Fruit fly (Drosophila melanogaster): ENCODE measurements around the gene CG13898.

CG13898 gene

DNA sequence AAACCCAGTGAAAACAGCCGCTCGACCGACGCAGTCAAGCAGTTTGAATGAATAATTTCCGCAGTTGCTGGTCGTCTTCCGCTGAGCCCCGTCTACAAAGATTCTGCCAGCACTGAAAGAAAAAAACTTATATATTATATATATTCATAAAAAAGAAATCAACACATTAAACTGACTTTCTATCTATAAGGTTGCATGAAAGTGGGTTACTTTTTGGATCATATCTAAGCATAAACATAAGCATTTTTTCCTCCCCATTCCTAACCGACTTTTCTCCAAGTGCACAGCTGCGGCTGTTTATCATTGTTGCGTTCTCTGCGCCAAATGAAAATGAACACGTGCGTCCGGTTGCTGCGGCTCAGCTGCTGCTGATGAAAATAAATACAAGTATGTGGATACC is 16.5 kb upstream of the CG13898 start:
- TF ChIP-seq CG17801 (GFP tag; optimal IDR thresholded peaks at IDR 0.05; ENCODE audit: partially characterized antibody): peak; percentile 64

DNA sequence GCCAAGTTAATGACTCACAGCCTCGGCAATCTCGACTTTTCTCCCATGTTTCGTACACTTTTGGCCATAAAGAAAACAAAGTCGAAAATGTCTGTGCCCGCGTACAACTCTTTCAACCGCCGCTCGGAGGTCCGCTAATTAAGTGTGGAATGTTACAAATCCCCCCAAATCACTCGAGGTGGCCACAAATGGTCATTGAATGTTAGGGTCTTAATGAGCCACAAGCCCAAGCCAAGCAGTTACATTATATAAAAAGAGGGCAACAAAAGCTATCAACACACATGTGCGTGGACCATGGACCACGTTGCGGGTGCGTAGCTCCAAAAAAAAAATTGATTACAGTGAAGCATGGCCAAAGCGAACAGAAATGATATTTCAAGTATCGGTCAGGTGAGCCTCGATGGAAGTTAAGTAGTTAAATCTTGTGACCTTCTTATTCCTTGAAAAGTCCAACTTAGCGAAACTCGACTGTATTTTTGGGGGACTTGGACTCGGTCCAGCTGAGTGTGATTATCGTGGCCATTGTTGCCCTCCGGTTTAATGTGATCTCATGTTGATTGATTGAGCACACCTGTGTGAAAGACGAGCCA is 15.5 kb upstream of the CG13898 start:
- no peak for TF ChIP-seq CG17801 (GFP tag; optimal IDR thresholded peaks at IDR 0.05; ENCODE audit: partially characterized antibody)

DNA sequence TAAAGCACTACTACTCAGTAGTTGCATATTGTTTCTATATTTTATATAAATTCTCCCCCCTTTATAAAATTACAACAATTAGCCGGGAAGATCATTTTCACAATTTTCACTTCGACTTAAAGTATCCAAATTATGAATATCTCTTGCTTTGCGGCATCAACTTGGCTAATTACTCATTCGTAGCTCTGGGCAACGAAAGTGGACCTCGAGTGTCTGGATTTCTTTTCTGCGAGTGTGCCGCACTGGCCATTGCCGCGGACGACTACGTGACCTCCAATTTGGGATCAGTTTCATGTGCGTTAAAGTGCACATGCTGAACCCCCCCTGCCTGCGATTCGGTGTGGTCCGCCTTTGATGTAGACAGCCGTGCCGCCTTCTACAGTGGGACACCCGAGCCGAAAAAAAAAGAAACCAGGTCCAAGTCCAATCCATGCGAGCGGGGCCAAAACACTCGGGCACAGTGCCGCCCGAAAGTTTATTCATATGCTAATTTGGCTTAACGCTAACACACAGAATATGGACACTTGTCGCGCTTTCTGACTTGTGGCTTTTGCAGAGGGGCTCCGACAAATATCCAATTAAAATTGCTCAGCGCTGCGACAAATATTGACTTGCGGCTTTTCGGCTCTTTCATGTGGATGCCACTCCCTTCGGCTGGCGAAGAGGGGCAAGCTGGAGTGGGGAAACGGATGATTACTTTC is 14.7 kb upstream of the CG13898 start:
- no peak for TF ChIP-seq CG17801 (GFP tag; optimal IDR thresholded peaks at IDR 0.05; ENCODE audit: partially characterized antibody)

DNA sequence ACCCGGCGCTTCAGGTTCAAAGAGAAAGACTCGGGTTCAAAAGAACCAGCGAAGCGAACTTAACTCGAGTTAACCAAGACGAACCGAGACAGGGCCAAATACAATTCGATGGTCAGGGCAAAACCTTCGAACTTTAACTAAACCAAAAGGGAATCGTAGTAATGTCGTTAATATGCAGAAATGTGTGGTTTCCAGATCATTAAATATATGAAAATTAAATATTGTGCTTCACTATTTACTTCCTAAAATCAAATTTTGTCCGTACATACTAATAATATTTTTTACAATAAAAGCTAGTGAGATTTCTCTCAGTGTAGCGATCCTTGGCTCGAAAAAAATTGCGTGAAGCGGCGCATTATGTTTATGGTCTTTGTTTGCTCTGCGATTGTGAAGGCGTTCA is 13.9 kb upstream of the CG13898 start:
- no peak for TF ChIP-seq CG17801 (GFP tag; optimal IDR thresholded peaks at IDR 0.05; ENCODE audit: partially characterized antibody)

DNA sequence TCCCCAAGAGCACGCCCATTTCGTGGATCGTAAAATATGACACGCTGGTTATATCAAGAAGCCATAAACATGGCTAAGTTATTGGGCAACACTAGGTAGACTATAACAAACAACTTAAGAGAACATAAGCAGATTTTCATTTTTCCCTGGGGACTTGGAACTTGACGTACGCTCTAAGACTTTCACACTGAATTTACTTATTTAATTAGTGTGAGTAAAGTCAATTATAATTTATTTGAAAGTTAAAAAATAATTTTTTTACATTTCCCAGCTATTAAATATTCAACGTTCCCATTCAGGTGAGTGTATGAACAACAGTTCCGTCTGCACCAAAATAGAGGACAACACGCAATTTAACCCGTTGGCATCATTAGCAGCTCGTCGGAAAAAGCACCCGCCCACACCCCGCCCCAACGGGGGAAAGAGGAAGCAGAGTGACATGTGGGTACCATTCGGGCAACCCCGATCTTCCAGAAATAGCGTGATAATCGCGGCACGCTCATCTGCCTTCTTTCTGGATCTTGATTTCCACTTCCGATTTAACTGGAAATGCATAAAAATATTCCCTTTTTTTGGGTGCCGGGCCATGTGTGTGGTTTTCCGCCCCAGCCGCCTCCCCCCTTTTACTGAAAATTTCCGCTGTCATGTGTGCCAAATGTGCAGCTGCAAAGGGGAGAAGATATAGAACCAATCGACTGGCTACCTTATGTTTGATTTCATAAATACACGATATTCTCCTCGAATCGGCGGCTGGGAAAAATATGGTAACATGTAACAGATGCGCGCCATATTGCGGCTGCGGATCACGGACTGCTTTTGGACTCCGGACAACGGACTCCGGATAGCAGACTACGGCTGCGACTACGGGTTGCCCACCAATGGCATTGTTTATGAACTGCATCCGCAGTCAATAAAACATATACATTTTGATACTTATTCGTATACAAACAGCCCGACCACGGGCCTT is 11.7 kb upstream of the CG13898 start:
- TF ChIP-seq CG17801 (GFP tag; optimal IDR thresholded peaks at IDR 0.05; ENCODE audit: partially characterized antibody): no peak

DNA sequence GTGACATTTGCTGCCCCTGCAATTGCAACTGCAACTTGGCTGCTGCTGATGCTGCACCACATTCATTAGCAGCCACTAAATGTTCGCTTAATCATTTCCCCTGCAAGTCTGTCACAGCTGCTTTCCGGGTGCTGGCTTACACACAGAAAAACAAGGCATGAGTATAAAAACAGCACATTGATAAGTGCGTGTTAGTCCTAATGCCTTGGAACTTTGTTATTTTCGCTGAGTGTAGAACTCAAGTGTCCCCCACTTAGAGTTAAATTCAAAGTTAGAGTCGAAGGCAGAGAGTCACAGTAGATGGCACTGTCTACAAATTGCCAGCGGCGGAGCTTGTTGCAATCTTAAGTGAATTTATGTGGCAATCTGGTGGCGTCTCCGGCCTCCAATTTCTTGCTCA is 10.1 kb upstream of the CG13898 start:
- TF ChIP-seq CG17801 (GFP tag; optimal IDR thresholded peaks at IDR 0.05; ENCODE audit: partially characterized antibody): no peak

DNA sequence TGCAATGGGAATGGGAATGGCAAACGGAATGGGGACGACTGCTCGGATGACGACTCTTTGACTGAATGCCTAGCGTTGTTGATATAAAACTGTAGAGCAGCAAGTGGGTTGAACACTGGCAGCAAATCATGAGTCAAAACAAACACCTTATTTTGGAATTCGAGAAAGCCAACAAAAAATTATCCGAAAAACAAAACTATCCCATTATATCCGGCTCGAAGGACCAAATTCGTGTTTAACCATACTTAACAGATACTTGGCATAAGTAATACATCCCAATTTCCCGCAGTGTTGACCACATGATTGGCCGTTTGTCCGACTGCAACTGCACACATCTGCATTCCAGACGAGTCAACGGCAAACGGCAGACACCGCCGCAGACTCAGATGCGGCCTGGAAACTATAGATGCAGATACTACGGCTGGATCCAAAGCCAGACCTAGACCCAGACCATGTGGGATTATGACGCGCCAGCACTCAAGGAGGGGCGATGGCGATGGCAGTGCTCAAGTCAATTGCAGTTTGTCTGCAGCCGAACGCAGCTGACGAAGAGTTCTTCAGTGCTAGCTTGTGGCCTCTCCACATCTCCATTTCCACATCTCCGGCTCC is 9.5 kb upstream of the CG13898 start:
- no peak for TF ChIP-seq CG17801 (GFP tag; optimal IDR thresholded peaks at IDR 0.05; ENCODE audit: partially characterized antibody)

DNA sequence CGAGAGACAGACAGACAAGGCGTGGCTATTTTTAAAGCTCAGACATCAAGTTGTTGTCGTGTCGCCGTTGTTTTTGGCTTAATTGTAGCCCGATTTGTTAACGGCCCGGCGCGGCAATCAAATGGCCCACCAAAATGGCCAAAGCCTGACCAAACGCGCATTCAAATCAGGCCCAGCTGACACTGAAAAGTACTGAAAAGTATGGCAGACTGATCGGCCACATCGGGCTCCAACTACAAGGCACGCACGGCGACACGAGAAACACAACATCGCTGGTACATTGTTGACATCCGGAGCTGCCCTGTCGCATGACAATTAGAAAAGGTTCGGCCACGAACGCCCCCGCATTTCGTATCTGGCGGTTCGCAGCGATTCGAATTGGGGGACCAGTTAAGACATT is 8.0 kb upstream of the CG13898 start:
- no peak for TF ChIP-seq CG17801 (GFP tag; optimal IDR thresholded peaks at IDR 0.05; ENCODE audit: partially characterized antibody)

DNA sequence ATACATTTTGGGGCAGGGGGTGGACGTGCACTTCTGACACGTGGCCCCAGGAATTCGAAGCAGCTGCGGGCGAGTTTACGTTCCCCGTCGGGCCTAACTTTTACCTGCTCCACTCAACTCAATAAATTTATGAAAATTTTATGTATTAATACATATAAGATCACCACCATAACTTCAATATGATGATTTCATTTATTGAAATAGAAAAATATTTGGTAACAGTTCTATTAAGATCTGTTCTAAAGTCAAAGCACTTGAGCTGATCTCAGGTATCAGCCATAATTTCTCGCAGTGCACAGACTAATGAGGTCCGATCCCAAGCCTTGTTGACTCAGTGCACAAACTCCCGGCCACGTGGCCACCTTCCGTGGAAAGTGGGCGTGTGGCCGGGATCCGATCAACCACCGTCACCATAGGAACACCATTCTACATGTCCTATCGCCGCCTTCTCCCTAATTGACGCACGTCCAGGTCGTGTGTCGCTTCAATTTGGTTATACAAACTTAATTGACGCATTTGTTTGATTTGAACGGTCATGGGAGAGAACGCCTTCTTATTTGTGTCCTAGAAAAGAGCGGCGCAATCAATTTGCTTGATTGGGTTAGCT is 6.3 kb upstream of the CG13898 start:
- no peak for TF ChIP-seq CG17801 (GFP tag; optimal IDR thresholded peaks at IDR 0.05; ENCODE audit: partially characterized antibody)

DNA sequence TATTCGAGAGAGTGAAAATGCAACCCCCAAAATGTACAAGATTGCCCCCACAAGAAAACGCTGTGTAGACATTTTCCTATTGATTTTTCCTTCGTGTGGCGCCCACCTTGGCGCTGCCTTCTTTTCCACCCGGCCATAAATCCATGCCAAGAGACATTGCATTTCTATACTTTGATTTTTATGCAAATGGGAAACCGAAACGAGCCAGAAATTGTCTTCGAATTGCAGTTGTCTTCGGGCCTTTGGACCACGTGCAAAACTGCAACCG is 5.6 kb upstream of the CG13898 start:
- TF ChIP-seq CG17801 (GFP tag; optimal IDR thresholded peaks at IDR 0.05; ENCODE audit: partially characterized antibody): no peak

DNA sequence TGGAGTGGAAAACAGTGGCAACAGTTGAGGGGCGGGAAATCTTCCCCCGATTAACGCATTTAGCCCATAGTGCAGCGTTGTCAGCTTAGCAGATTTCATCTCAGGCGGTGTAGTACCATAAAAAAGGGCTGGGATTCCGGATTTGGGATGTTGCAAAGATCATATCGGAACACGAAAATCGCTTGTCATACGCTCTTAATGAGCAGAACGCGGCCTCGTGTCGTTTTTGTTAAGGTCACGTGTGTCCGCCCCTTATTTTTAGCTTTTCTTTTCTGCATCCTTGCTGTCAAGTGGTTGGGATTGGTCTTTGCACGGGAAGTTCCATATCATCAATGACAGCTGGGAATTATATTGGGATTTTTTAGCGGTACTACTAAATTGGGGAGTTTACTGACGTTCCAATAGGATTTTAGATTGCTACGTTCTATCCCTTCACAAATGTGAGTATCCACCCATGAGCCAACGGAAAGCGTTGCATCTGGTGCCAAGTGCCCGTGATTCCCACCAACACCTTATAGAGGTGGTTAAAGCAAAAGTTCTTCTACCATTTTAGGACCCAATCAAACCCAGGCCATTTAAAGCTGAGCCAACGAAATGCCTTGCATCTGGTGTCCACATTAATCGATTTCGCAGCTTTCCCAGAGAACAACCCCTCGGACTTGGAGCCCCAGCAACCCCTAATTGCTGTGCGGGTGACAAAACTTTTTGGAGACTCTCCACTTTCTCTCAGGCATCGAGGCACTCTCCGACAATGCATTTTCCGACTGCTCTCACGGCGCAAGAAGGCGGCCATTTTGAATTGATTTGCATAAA is 5.1 kb upstream of the CG13898 start:
- TF ChIP-seq CG17801 (GFP tag; optimal IDR thresholded peaks at IDR 0.05; ENCODE audit: partially characterized antibody): no peak

DNA sequence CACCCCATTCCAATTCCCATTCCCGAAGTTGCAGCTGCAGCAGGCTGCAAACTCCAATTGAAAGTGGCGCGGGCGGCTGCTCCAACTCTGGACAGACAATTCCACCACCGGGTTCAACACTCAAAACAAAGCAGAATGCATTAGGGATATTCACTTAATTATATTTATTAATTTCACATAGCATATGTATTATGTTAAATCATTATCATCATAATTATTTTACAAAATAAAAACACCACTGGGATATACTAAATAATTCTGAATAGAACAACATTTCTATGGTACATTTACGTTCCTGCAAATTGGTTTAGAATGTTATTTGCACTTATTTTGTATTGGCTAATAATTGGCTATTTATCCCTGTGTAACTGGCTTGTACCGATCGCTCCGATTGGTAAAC is 3.6 kb upstream of the CG13898 start:
- TF ChIP-seq CG17801 (GFP tag; optimal IDR thresholded peaks at IDR 0.05; ENCODE audit: partially characterized antibody): no peak

DNA sequence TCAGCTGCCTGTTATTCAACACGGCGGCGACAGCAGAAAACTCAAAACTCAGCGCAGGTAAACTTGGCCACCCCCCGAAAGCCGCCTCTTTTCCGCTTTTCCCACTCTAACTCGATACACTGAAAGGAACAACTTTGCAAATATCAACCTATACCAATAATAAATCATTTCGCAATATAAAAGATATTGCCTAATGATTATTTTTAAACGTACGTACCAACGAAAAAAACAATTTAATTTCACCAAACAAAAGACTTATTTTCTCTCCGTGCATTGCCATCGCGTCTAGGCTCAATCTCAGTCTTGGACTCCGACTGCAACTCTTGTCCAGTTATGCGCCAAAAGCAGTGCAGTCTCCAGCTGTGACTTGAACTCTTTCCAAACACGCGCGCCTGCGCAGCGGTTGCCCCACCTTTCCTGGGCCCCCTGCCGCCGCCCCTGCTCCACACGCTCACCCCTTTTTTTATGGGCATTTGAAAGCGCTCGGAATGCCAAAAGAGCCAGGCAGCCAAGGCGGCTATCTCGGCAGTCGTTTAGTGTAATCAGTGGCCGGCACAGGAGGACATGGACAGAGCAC is 1.9 kb upstream of the CG13898 start:
- TF ChIP-seq CG17801 (GFP tag; optimal IDR thresholded peaks at IDR 0.05; ENCODE audit: partially characterized antibody): no peak
